Fruit fly (Drosophila melanogaster) whole organism, embryonic: ENCODE measurements around the gene CG15894.

ENCODE experiments used
- Atf3 ChIP-seq: fragments of 200-800 bp; sonication (Bioruptor generic); optimal IDR thresholded peaks from 3 replicates; lab custom pipeline; 2016; ENCODE audit warnings: missing biosample characterization, missing genetic modification characterization
- BtbVII ChIP-seq: fragments of 200-800 bp; sonication (Bioruptor generic); optimal IDR thresholded peaks from 3 replicates; lab custom pipeline; 2017; ENCODE audit warnings: missing biosample characterization, mild to moderate bottlenecking, missing genetic modification characterization
- CG11085 ChIP-seq: fragments of 200-800 bp; sonication (Bioruptor generic); IDR thresholded peaks from 2 replicates; pipeline ENCODE4 v1.3.6; 2022; ENCODE audit warnings: missing biosample characterization, missing genetic modification characterization
- CG11504 ChIP-seq: fragments of 200-800 bp; sonication (Bioruptor generic); optimal IDR thresholded peaks from 3 replicates; lab custom pipeline; 2019; ENCODE audit warnings: missing biosample characterization, mild to moderate bottlenecking, missing genetic modification characterization, moderate library complexity
- CG12299 ChIP-seq: fragments of 200-800 bp; sonication (Bioruptor generic); optimal IDR thresholded peaks from 2 replicates; lab custom pipeline; 2018; ENCODE audit warnings: missing biosample characterization, mild to moderate bottlenecking, missing genetic modification characterization
- CG1233 ChIP-seq: fragments of 200-800 bp; sonication (Bioruptor generic); optimal IDR thresholded peaks from 4 replicates; lab custom pipeline; 2018; ENCODE audit warnings: missing biosample characterization, mild to moderate bottlenecking, missing genetic modification characterization
- CG13287 ChIP-seq: fragments of 200-800 bp; sonication (Bioruptor generic); IDR thresholded peaks from 2 replicates; pipeline ENCODE4 v1.3.6; 2022; ENCODE audit warnings: missing biosample characterization, missing genetic modification characterization; ENCODE audit not compliant: partially characterized antibody
- CG14667 ChIP-seq: fragments of 200-800 bp; sonication (Bioruptor generic); IDR thresholded peaks from 2 replicates; pipeline ENCODE4 v1.3.6; 2022; ENCODE audit warnings: missing biosample characterization, missing genetic modification characterization
- CG16779 ChIP-seq: fragments of 200-800 bp; sonication (Bioruptor generic); IDR thresholded peaks from 2 replicates; pipeline ENCODE4 v1.3.6; 2022; ENCODE audit warnings: missing biosample characterization, missing genetic modification characterization
- CG17359 ChIP-seq: fragments of 200-800 bp; sonication (Bioruptor generic); optimal IDR thresholded peaks from 3 replicates; lab custom pipeline; 2018; ENCODE audit warnings: missing biosample characterization, mild to moderate bottlenecking, missing genetic modification characterization, moderate library complexity
- CG17912 ChIP-seq: fragments of 200-800 bp; sonication (Bioruptor generic); optimal IDR thresholded peaks from 2 replicates; lab custom pipeline; 2018; ENCODE audit warnings: missing biosample characterization, mild to moderate bottlenecking, missing genetic modification characterization
- CG1832 ChIP-seq: fragments of 200-800 bp; sonication (Bioruptor generic); optimal IDR thresholded peaks from 2 replicates; lab custom pipeline; 2017; ENCODE audit warnings: missing biosample characterization, mild to moderate bottlenecking, missing genetic modification characterization, inconsistent platforms
- CG2678 ChIP-seq: fragments of 200-800 bp; sonication (Bioruptor generic); optimal IDR thresholded peaks from 3 replicates; lab custom pipeline; 2019; ENCODE audit warnings: missing biosample characterization, mild to moderate bottlenecking, missing genetic modification characterization, moderate library complexity
- CG3163 ChIP-seq: fragments of 200-800 bp; sonication (Bioruptor generic); optimal IDR thresholded peaks from 3 replicates; lab custom pipeline; 2016; ENCODE audit warnings: missing biosample characterization, missing genetic modification characterization
- CG32532 ChIP-seq: fragments of 200-800 bp; sonication (Bioruptor generic); IDR thresholded peaks from 2 replicates; pipeline ENCODE4 v1.3.6; 2022; ENCODE audit warnings: missing biosample characterization, missing genetic modification characterization
- CG34422 ChIP-seq: fragments of 200-800 bp; sonication (Bioruptor generic); IDR thresholded peaks from 3 replicates; pipeline ENCODE4 v1.3.6; 2022; ENCODE audit warnings: missing biosample characterization, missing genetic modification characterization
- CG6254 ChIP-seq: fragments of 200-800 bp; sonication (Bioruptor generic); optimal IDR thresholded peaks from 3 replicates; lab custom pipeline; 2017; ENCODE audit warnings: mild to moderate bottlenecking, missing biosample characterization, missing genetic modification reagents, missing genetic modification characterization
- CG6765 ChIP-seq: fragments of 200-800 bp; sonication (Bioruptor generic); optimal IDR thresholded peaks from 3 replicates; lab custom pipeline; 2017; ENCODE audit warnings: missing biosample characterization, mild to moderate bottlenecking, missing genetic modification characterization
- CG7839 ChIP-seq: fragments of 200-800 bp; sonication (Bioruptor generic); optimal IDR thresholded peaks from 3 replicates; lab custom pipeline; 2018; ENCODE audit warnings: missing biosample characterization, mild to moderate bottlenecking, missing genetic modification characterization, moderate library complexity
- CG8290 ChIP-seq, 3 experiments: fragments of 200-800 bp; sonication (Bioruptor generic); optimal IDR thresholded peaks; 2 replicates each; lab custom pipeline; 2016 to 2019; ENCODE audit warnings: missing biosample characterization in 3 of 3, missing genetic modification characterization in 3 of 3, mild to moderate bottlenecking in 2 of 3, moderate library complexity in 1 of 3
- CG9215 ChIP-seq: fragments of 200-800 bp; sonication (Bioruptor generic); IDR thresholded peaks from 2 replicates; pipeline ENCODE4 v1.3.6; 2022; ENCODE audit warnings: missing biosample characterization, missing genetic modification characterization
- Chrac-16 ChIP-seq: fragments of 200-800 bp; sonication (Bioruptor generic); optimal IDR thresholded peaks from 3 replicates; lab custom pipeline; 2016; ENCODE audit warnings: missing biosample characterization, missing genetic modification characterization
- Dek ChIP-seq: fragments of 200-800 bp; sonication (Bioruptor generic); optimal IDR thresholded peaks from 3 replicates; lab custom pipeline; 2019; ENCODE audit warnings: missing biosample characterization, mild to moderate bottlenecking, missing genetic modification characterization, moderate library complexity
- Dip2 ChIP-seq: fragments of 200-800 bp; sonication (Bioruptor generic); IDR thresholded peaks from 2 replicates; pipeline ENCODE4 v1.3.6; 2022; ENCODE audit warnings: missing biosample characterization, missing genetic modification characterization
- Eip74EF ChIP-seq, 2 experiments: fragments of 200-800 bp in 1 of 2; fragments of >200 bp in 1 of 2; sonication (Bioruptor generic) in 1 of 2; optimal IDR thresholded peaks; 2 replicates each; lab custom pipeline; 2017 to 2019; ENCODE audit warnings: missing biosample characterization in 2 of 2, missing genetic modification characterization in 2 of 2, mild to moderate bottlenecking in 1 of 2, moderate library complexity in 1 of 2
- Fer1 ChIP-seq: fragments of 200-800 bp; sonication (Bioruptor generic); optimal IDR thresholded peaks from 2 replicates; lab custom pipeline; 2017; ENCODE audit warnings: missing biosample characterization, mild to moderate bottlenecking, missing genetic modification characterization
- Hand ChIP-seq: fragments of 200-800 bp; sonication (Bioruptor generic); optimal IDR thresholded peaks from 2 replicates; lab custom pipeline; 2017; ENCODE audit warnings: mild to moderate bottlenecking, missing biosample characterization, missing genetic modification reagents, missing genetic modification characterization
- MBD-R2 ChIP-seq: fragments of 200-800 bp; sonication (Bioruptor generic); IDR thresholded peaks from 2 replicates; pipeline ENCODE4 v1.3.6; 2022; ENCODE audit warnings: missing biosample characterization, missing genetic modification characterization
- Rfx ChIP-seq: fragments of 200-800 bp; sonication (Bioruptor generic); IDR thresholded peaks from 2 replicates; pipeline ENCODE4 v1.3.6; 2022; ENCODE audit warnings: missing biosample characterization, missing genetic modification characterization
- Sox100B ChIP-seq: fragments of 200-800 bp; sonication (Bioruptor generic); optimal IDR thresholded peaks from 3 replicates; lab custom pipeline; 2018; ENCODE audit warnings: missing biosample characterization, mild to moderate bottlenecking, missing genetic modification characterization
- Vsx1 ChIP-seq: fragments of 200-800 bp; sonication (Bioruptor generic); optimal IDR thresholded peaks from 2 replicates; lab custom pipeline; 2017; ENCODE audit warnings: missing biosample characterization, mild to moderate bottlenecking, missing genetic modification characterization, missing genetic modification reagents
- ab ChIP-seq: fragments of 200-800 bp; sonication (Bioruptor generic); optimal IDR thresholded peaks from 2 replicates; lab custom pipeline; 2016; ENCODE audit warnings: missing biosample characterization, missing genetic modification characterization
- ara ChIP-seq: fragments of 200-800 bp; sonication (Bioruptor generic); IDR thresholded peaks from 2 replicates; pipeline ENCODE4 v1.3.6; 2022; ENCODE audit warnings: missing biosample characterization, missing genetic modification characterization
- ase ChIP-seq: fragments of 200-800 bp; sonication (Bioruptor generic); IDR thresholded peaks from 3 replicates; pipeline ENCODE4 v1.3.6; 2022; ENCODE audit warnings: missing biosample characterization, missing genetic modification characterization
- corto ChIP-seq: fragments of 200-800 bp; sonication (Bioruptor generic); optimal IDR thresholded peaks from 2 replicates; lab custom pipeline; 2016; ENCODE audit warnings: missing biosample characterization, mild to moderate bottlenecking, missing genetic modification characterization, moderate library complexity
- croc ChIP-seq: fragments of 200-800 bp; sonication (Bioruptor generic); conservative IDR thresholded peaks from 3 replicates; pipeline ENCODE4 v1.3.6; 2022; ENCODE audit warnings: missing biosample characterization, missing genetic modification characterization
- disco-r ChIP-seq: fragments of 200-800 bp; sonication (Bioruptor generic); optimal IDR thresholded peaks from 2 replicates; lab custom pipeline; 2016; ENCODE audit warnings: missing biosample characterization, missing genetic modification characterization
- ems ChIP-seq: fragments of 200-800 bp; sonication (Bioruptor generic); optimal IDR thresholded peaks from 3 replicates; lab custom pipeline; 2016; ENCODE audit warnings: missing biosample characterization, missing genetic modification characterization
- ewg ChIP-seq: fragments of 200-800 bp; sonication (Bioruptor generic); optimal IDR thresholded peaks from 3 replicates; lab custom pipeline; 2017; ENCODE audit warnings: mild to moderate bottlenecking, missing biosample characterization, missing genetic modification reagents, missing genetic modification characterization
- gsb-n ChIP-seq: fragments of 200-800 bp; sonication (Bioruptor generic); optimal IDR thresholded peaks from 3 replicates; lab custom pipeline; 2018; ENCODE audit warnings: missing biosample characterization, mild to moderate bottlenecking, missing genetic modification characterization
- h ChIP-seq: fragments of >200 bp; optimal IDR thresholded peaks from 2 replicates; lab custom pipeline; 2017
- ham ChIP-seq: fragments of 200-800 bp; sonication (Bioruptor generic); IDR thresholded peaks from 2 replicates; pipeline ENCODE4 v1.3.6; 2022; ENCODE audit warnings: missing biosample characterization, missing genetic modification characterization
- pfk ChIP-seq: fragments of 200-800 bp; sonication (Bioruptor generic); optimal IDR thresholded peaks from 2 replicates; lab custom pipeline; 2018; ENCODE audit warnings: missing biosample characterization, mild to moderate bottlenecking, missing genetic modification characterization, moderate library complexity
- sima ChIP-seq: fragments of 200-800 bp; sonication (Bioruptor generic); optimal IDR thresholded peaks from 2 replicates; lab custom pipeline; 2016; ENCODE audit warnings: missing biosample characterization, missing genetic modification characterization
- slbo ChIP-seq: fragments of 200-800 bp; sonication (Bioruptor generic); IDR thresholded peaks from 2 replicates; pipeline ENCODE4 v1.3.6; 2022; ENCODE audit warnings: missing biosample characterization, missing genetic modification characterization
- sna ChIP-seq: fragments of 200-800 bp; sonication (Bioruptor generic); IDR thresholded peaks from 2 replicates; pipeline ENCODE4 v1.3.6; 2022; ENCODE audit warnings: missing biosample characterization, missing genetic modification characterization; ENCODE audit not compliant: partially characterized antibody
- sr ChIP-seq: fragments of 200-800 bp; sonication (Bioruptor generic); IDR thresholded peaks from 3 replicates; pipeline ENCODE4 v1.3.6; 2022; ENCODE audit warnings: missing biosample characterization, missing genetic modification characterization
- stc ChIP-seq: fragments of 200-800 bp; sonication (Bioruptor generic); IDR thresholded peaks from 2 replicates; pipeline ENCODE4 v1.3.6; 2022; ENCODE audit warnings: missing biosample characterization, missing genetic modification characterization
- trem ChIP-seq: fragments of 200-800 bp; optimal IDR thresholded peaks from 3 replicates; lab custom pipeline; 2019; ENCODE audit warnings: missing biosample characterization, mild to moderate bottlenecking, missing genetic modification characterization, moderate library complexity

Gene CG15894

dm6 chrX:6343786-6344537 is 35.0 kb downstream of the CG15894 start (continued):
- peak; percentile 8 for TF ChIP-seq CG2678 (tag; lab: Kevin White, UChicago)
- 0 out of 2 replicates have a peak, but pooled peaks have one; percentile 23 for TF ChIP-seq sna
- no peak for TF ChIP-seq sima
- TF ChIP-seq ewg (GFP tag; lab: Kevin White, UChicago): peak; percentile 32
- TF ChIP-seq CG9215 (GFP tag; lab: Robert Waterston, UW): no peak
- no peak for TF ChIP-seq pfk
- peak; percentile 76 for TF ChIP-seq stc (GFP tag; lab: Robert Waterston, UW)
- no peak for TF ChIP-seq CG7839 (tag; lab: Kevin White, UChicago)
- TF ChIP-seq CG8290 (GFP tag; optimal IDR thresholded peaks at IDR 0.05; lab: Kevin White, UChicago): no peak
- no peak for TF ChIP-seq CG8290 (tag; optimal IDR thresholded peaks at IDR 0.05; lab: Kevin White, UChicago)
- no peak for TF ChIP-seq disco-r (GFP tag; lab: Kevin White, UChicago)
- no peak for TF ChIP-seq ab (GFP tag; lab: Kevin White, UChicago)
- TF ChIP-seq ase (GFP tag; lab: Robert Waterston, UW): peak; percentile 79; the same call in 2 of the 3 replicates
- TF ChIP-seq Sox100B: peak; percentile 35
- peak; percentile 32 for TF ChIP-seq CG11504 (tag; lab: Kevin White, UChicago)
- TF ChIP-seq CG32532: no peak
- TF ChIP-seq Dip2 (GFP tag; lab: Robert Waterston, UW): no peak
- TF ChIP-seq MBD-R2: no peak
- no peak for TF ChIP-seq Rfx (GFP tag; lab: Robert Waterston, UW)
- TF ChIP-seq CG16779 (GFP tag; lab: Robert Waterston, UW): no peak
- peak; percentile 71; the same call in 1 of the 2 replicates for TF ChIP-seq ara
- no peak for TF ChIP-seq CG14667 (GFP tag; lab: Robert Waterston, UW)
- no peak; the same call in 2 of the 3 replicates for TF ChIP-seq sr
- TF ChIP-seq CG6765 (GFP tag; lab: Kevin White, UChicago): no peak
- TF ChIP-seq Atf3 (GFP tag; lab: Kevin White, UChicago): no peak
- TF ChIP-seq CG1233: no peak
- TF ChIP-seq Hand: no peak
- no peak for TF ChIP-seq Dek (tag; lab: Kevin White, UChicago)
- no peak for TF ChIP-seq ham (GFP tag; lab: Robert Waterston, UW)
- no peak for TF ChIP-seq CG12299 (tag; lab: Kevin White, UChicago)
- no peak for TF ChIP-seq CG13287
- no peak for TF ChIP-seq trem
- TF ChIP-seq Fer1 (GFP tag; lab: Kevin White, UChicago): no peak
- TF ChIP-seq Vsx1: no peak
- TF ChIP-seq corto (GFP tag; lab: Kevin White, UChicago): peak; percentile 83
- no peak for TF ChIP-seq ems (GFP tag; lab: Kevin White, UChicago)
- no peak for TF ChIP-seq h (lab: Kevin White, UChicago)
- TF ChIP-seq CG3163 (GFP tag; lab: Kevin White, UChicago): peak; percentile 31
- no peak for TF ChIP-seq gsb-n
- TF ChIP-seq BtbVII (GFP tag; lab: Kevin White, UChicago): no peak
- no peak for TF ChIP-seq CG17912 (GFP tag; lab: Kevin White, UChicago)
- no peak for TF ChIP-seq Chrac-16
- TF ChIP-seq Eip74EF (GFP tag; optimal IDR thresholded peaks at IDR 0.05; lab: Kevin White, UChicago): peak in 1 of 2 experiments; percentile 13
- peak; percentile 45 for TF ChIP-seq CG6254 (GFP tag; lab: Kevin White, UChicago)
- TF ChIP-seq CG1832: no peak
- no peak; the same call in 2 of the 3 replicates for TF ChIP-seq croc
- TF ChIP-seq CG17359 (tag; lab: Kevin White, UChicago): peak; percentile 48
- TF ChIP-seq CG11085 (GFP tag; lab: Robert Waterston, UW): no peak
- TF ChIP-seq CG34422: peak; percentile 68; the same call in 1 of the 3 replicates
- 0 out of 2 replicates have a peak, but pooled peaks have one; percentile 7 for TF ChIP-seq slbo
